Fruit fly (Drosophila melanogaster) whole organism, embryonic: ENCODE measurements around the gene lbe.

Experiments used
- Adf1 ChIP-seq: fragments of 200-800 bp; sonication (Bioruptor generic); IDR thresholded peaks from 2 replicates; pipeline ENCODE4 v1.3.6; 2022; ENCODE audit warnings: missing biosample characterization, missing genetic modification characterization
- Awh ChIP-seq: fragments of 200-800 bp; sonication (Bioruptor generic); IDR thresholded peaks from 2 replicates; pipeline ENCODE4, ENCODE4 v1.3.6; 2022; ENCODE audit warnings: missing biosample characterization, missing genetic modification characterization
- Blimp-1 ChIP-seq: fragments of 200-800 bp; sonication (Bioruptor generic); optimal IDR thresholded peaks from 3 replicates; lab custom pipeline; 2018; ENCODE audit warnings: missing biosample characterization, missing genetic modification characterization, mild to moderate bottlenecking, moderate library complexity, missing genetic modification reagents
- CG10431 ChIP-seq: fragments of 200-800 bp; sonication (Bioruptor generic); optimal IDR thresholded peaks from 3 replicates; lab custom pipeline; 2018; ENCODE audit warnings: missing biosample characterization, mild to moderate bottlenecking, missing genetic modification characterization
- CG10462 ChIP-seq: fragments of 200-800 bp; sonication (Bioruptor generic); optimal IDR thresholded peaks from 2 replicates; lab custom pipeline; 2016; ENCODE audit warnings: missing biosample characterization, missing genetic modification characterization
- CG10565 ChIP-seq: fragments of 200-800 bp; sonication (Bioruptor generic); optimal IDR thresholded peaks from 3 replicates; lab custom pipeline; 2016; ENCODE audit warnings: missing biosample characterization, mild to moderate bottlenecking, missing genetic modification characterization
- CG10979 ChIP-seq: fragments of 200-800 bp; sonication (Bioruptor generic); optimal IDR thresholded peaks from 2 replicates; lab custom pipeline; 2018; ENCODE audit warnings: missing biosample characterization, mild to moderate bottlenecking, missing genetic modification characterization, moderate library complexity
- CG13894 ChIP-seq: fragments of 200-800 bp; sonication (Bioruptor generic); optimal IDR thresholded peaks from 3 replicates; lab custom pipeline; 2018; ENCODE audit warnings: missing biosample characterization, mild to moderate bottlenecking, missing genetic modification characterization, moderate library complexity
- CG14050 ChIP-seq: fragments of 200-800 bp; sonication (Bioruptor generic); IDR thresholded peaks from 3 replicates; pipeline ENCODE4 v1.3.6; 2022; ENCODE audit warnings: missing biosample characterization, missing genetic modification characterization
- CG15073 ChIP-seq: fragments of 200-800 bp; sonication (Bioruptor generic); optimal IDR thresholded peaks from 2 replicates; lab custom pipeline; 2016; ENCODE audit warnings: missing biosample characterization, missing genetic modification characterization
- CG17912 ChIP-seq: fragments of 200-800 bp; sonication (Bioruptor generic); optimal IDR thresholded peaks from 2 replicates; lab custom pipeline; 2018; ENCODE audit warnings: missing biosample characterization, mild to moderate bottlenecking, missing genetic modification characterization
- CG1792 ChIP-seq: fragments of 200-800 bp; sonication (Bioruptor generic); optimal IDR thresholded peaks from 2 replicates; lab custom pipeline; 2016; ENCODE audit warnings: missing biosample characterization, missing genetic modification characterization
- CG6813 ChIP-seq: fragments of 200-800 bp; sonication (Bioruptor generic); optimal IDR thresholded peaks from 2 replicates; lab custom pipeline; 2017; ENCODE audit warnings: missing biosample characterization, missing genetic modification characterization, mild to moderate bottlenecking, moderate library complexity, missing genetic modification reagents
- CG7357 ChIP-seq: fragments of 200-800 bp; sonication (Bioruptor generic); IDR thresholded peaks from 3 replicates; pipeline ENCODE4 v1.3.6; 2022; ENCODE audit warnings: missing biosample characterization, missing genetic modification characterization
- CG7963 ChIP-seq: fragments of 200-800 bp; sonication (Bioruptor generic); IDR thresholded peaks from 3 replicates; pipeline ENCODE4 v1.3.6; 2022; ENCODE audit warnings: missing biosample characterization, missing genetic modification characterization; ENCODE audit not compliant: partially characterized antibody
- CG9437 ChIP-seq: fragments of 200-800 bp; sonication (Bioruptor generic); optimal IDR thresholded peaks from 2 replicates; lab custom pipeline; 2018; ENCODE audit warnings: missing biosample characterization, mild to moderate bottlenecking, missing genetic modification characterization
- CkIIα-i1 ChIP-seq: fragments of 200-800 bp; sonication (Bioruptor generic); IDR thresholded peaks from 2 replicates; pipeline ENCODE4 v1.3.6; 2022; ENCODE audit warnings: missing biosample characterization, missing genetic modification characterization
- Deaf1 ChIP-seq: fragments of 200-800 bp; optimal IDR thresholded peaks from 3 replicates; lab custom pipeline; 2019; ENCODE audit warnings: missing biosample characterization, mild to moderate bottlenecking, missing genetic modification characterization, moderate library complexity
- Ets65A ChIP-seq: fragments of 200-800 bp; sonication (Bioruptor generic); peaks from one replicate; lab custom pipeline; 2016; ENCODE audit warnings: missing biosample characterization, missing genetic modification characterization
- Hsf ChIP-seq: fragments of 200-800 bp; sonication (Bioruptor generic); optimal IDR thresholded peaks from 3 replicates; lab custom pipeline; 2016; ENCODE audit warnings: missing biosample characterization, missing genetic modification characterization
- MTF-1 ChIP-seq: fragments of 200-800 bp; sonication (Bioruptor generic); optimal IDR thresholded peaks from 2 replicates; lab custom pipeline; 2018; ENCODE audit warnings: missing biosample characterization, mild to moderate bottlenecking, missing genetic modification characterization, borderline replicate concordance
- Mad ChIP-seq: fragments of 200-800 bp; sonication (Bioruptor generic); optimal IDR thresholded peaks from 2 replicates; lab custom pipeline; 2016; ENCODE audit warnings: missing biosample characterization, missing genetic modification characterization
- Med ChIP-seq: fragments of 200-800 bp; sonication (Bioruptor generic); peaks from one replicate; lab custom pipeline; 2016; ENCODE audit warnings: missing biosample characterization, missing genetic modification characterization, mild to moderate bottlenecking, inconsistent platforms, moderate library complexity
- NFAT ChIP-seq: fragments of 200-800 bp; sonication (Bioruptor generic); IDR thresholded peaks from 2 replicates; pipeline ENCODE4 v1.3.6; 2022; ENCODE audit warnings: missing biosample characterization, missing genetic modification characterization
- Neu2 ChIP-seq: fragments of 200-800 bp; sonication (Bioruptor generic); optimal IDR thresholded peaks from 3 replicates; lab custom pipeline; 2016; ENCODE audit warnings: missing biosample characterization, missing genetic modification characterization, borderline replicate concordance
- Nf-YB ChIP-seq: fragments of 200-800 bp; sonication (Bioruptor generic); optimal IDR thresholded peaks from 3 replicates; lab custom pipeline; 2019; ENCODE audit warnings: missing biosample characterization, mild to moderate bottlenecking, missing genetic modification characterization, moderate library complexity
- Oaz ChIP-seq: fragments of 200-800 bp; sonication (Bioruptor generic); IDR thresholded peaks from 2 replicates; pipeline ENCODE4 v1.3.6; 2022; ENCODE audit warnings: missing biosample characterization, missing genetic modification characterization
- Side ChIP-seq: fragments of 200-800 bp; sonication (Bioruptor generic); optimal IDR thresholded peaks from 2 replicates; lab custom pipeline; 2016; ENCODE audit warnings: missing biosample characterization, missing genetic modification characterization
- abd-A ChIP-seq: fragments of 200-800 bp; sonication (Bioruptor generic); optimal IDR thresholded peaks from 3 replicates; lab custom pipeline; 2019; ENCODE audit warnings: missing biosample characterization, mild to moderate bottlenecking, missing genetic modification characterization, moderate library complexity
- crc ChIP-seq: fragments of 200-800 bp; sonication (Bioruptor generic); optimal IDR thresholded peaks from 2 replicates; lab custom pipeline; 2016; ENCODE audit warnings: missing biosample characterization, missing genetic modification characterization
- crol ChIP-seq: fragments of 200-800 bp; sonication (Bioruptor generic); IDR thresholded peaks from 2 replicates; pipeline ENCODE4 v1.3.6; 2022; ENCODE audit warnings: missing biosample characterization, missing genetic modification characterization
- dati ChIP-seq: fragments of 200-800 bp; sonication (Bioruptor generic); IDR thresholded peaks from 2 replicates; pipeline ENCODE4 v1.3.6; 2022; ENCODE audit warnings: missing biosample characterization, missing genetic modification characterization
- dimm ChIP-seq: fragments of 200-800 bp; sonication (Bioruptor generic); IDR thresholded peaks from 2 replicates; pipeline ENCODE4 v1.3.6; 2022; ENCODE audit warnings: missing biosample characterization, missing genetic modification characterization
- dmrt11E ChIP-seq: fragments of 200-800 bp; sonication (Bioruptor generic); optimal IDR thresholded peaks from 3 replicates; lab custom pipeline; 2018; ENCODE audit warnings: missing biosample characterization, mild to moderate bottlenecking, missing genetic modification characterization, moderate library complexity
- fru ChIP-seq: fragments of >200 bp; optimal IDR thresholded peaks from 2 replicates; lab custom pipeline; 2017
- grn ChIP-seq: fragments of 200-800 bp; sonication (Bioruptor generic); optimal IDR thresholded peaks from 3 replicates; lab custom pipeline; 2017; ENCODE audit warnings: missing biosample characterization, missing genetic modification characterization
- h ChIP-seq: fragments of >200 bp; optimal IDR thresholded peaks from 2 replicates; lab custom pipeline; 2017
- ham ChIP-seq: fragments of 200-800 bp; sonication (Bioruptor generic); IDR thresholded peaks from 2 replicates; pipeline ENCODE4 v1.3.6; 2022; ENCODE audit warnings: missing biosample characterization, missing genetic modification characterization
- insv ChIP-seq, 2 experiments: fragments of 200-800 bp; sonication (Bioruptor generic); optimal IDR thresholded peaks; 3 replicates each; lab custom pipeline; 2016 to 2018; ENCODE audit warnings: missing biosample characterization in 2 of 2, missing genetic modification characterization in 2 of 2
- oc ChIP-seq: fragments of 200-800 bp; sonication (Bioruptor generic); optimal IDR thresholded peaks from 2 replicates; lab custom pipeline; 2018; ENCODE audit warnings: missing biosample characterization, mild to moderate bottlenecking, missing genetic modification characterization, moderate library complexity
- p53 ChIP-seq: fragments of 200-800 bp; sonication (Bioruptor generic); optimal IDR thresholded peaks from 2 replicates; lab custom pipeline; 2016; ENCODE audit warnings: missing biosample characterization, missing genetic modification characterization
- pan ChIP-seq, 4 experiments: fragments of >200 bp in 3 of 4; fragments of 200-800 bp in 1 of 4; sonication (Bioruptor generic) in 1 of 4; optimal IDR thresholded peaks in 3 of 4; IDR thresholded peaks in 1 of 4; 2 replicates each; pipeline versions ENCODE4 v1.3.6 to Lab custom; 2017 to 2022; ENCODE audit warnings: missing biosample characterization in 2 of 4, missing genetic modification characterization in 2 of 4, mixed read lengths in 1 of 4
- sc ChIP-seq, 3 experiments: fragments of >200 bp in 2 of 3; fragments of 200-800 bp in 1 of 3; sonication (Bioruptor generic) in 1 of 3; optimal IDR thresholded peaks; 2 replicates in 2 of 3; 3 replicates in 1 of 3; lab custom pipeline; 2017; ENCODE audit warnings: mild to moderate bottlenecking in 1 of 3, missing biosample characterization in 1 of 3, missing genetic modification characterization in 1 of 3, missing genetic modification reagents in 1 of 3
- seq ChIP-seq: fragments of 200-800 bp; sonication (Bioruptor generic); IDR thresholded peaks from 2 replicates; pipeline ENCODE4 v1.3.6; 2022; ENCODE audit warnings: missing biosample characterization, missing genetic modification characterization
- unc-4 ChIP-seq: fragments of 200-800 bp; sonication (Bioruptor generic); IDR thresholded peaks from 2 replicates; pipeline ENCODE4 v1.3.6; 2022; ENCODE audit warnings: missing biosample characterization, missing genetic modification characterization; ENCODE audit not compliant: partially characterized antibody
- yki ChIP-seq: fragments of >200 bp; optimal IDR thresholded peaks from 3 replicates; lab custom pipeline; 2018
- zen2 ChIP-seq: fragments of 200-800 bp; sonication (Bioruptor generic); IDR thresholded peaks from 3 replicates; pipeline ENCODE4 v1.3.6; 2022; ENCODE audit warnings: missing biosample characterization, missing genetic modification characterization; ENCODE audit not compliant: partially characterized antibody

The lbe gene

dm6 chr3R:21419258-21419657, 27.1 kb downstream of the lbe start:
- TF ChIP-seq dmrt11E (tag; lab: Kevin White, UChicago) (no peak), grn (GFP tag; lab: Kevin White, UChicago) (peak; percentile 95), insv (GFP tag; optimal IDR thresholded peaks at IDR 0.05; lab: Kevin White, UChicago) (peak in 1 of 2 experiments; percentile 45), CG10565 (GFP tag; lab: Kevin White, UChicago) (no peak)

dm6 chr3R:21416888-21417287, 29.4 kb downstream of the lbe start:
- TF ChIP-seq CG6813 (no peak), Ets65A (peak; percentile 15), MTF-1 (GFP tag; lab: Kevin White, UChicago) (no peak), dati (GFP tag; lab: Robert Waterston, UW) (0 out of 2 replicates have a peak, but pooled peaks have one; percentile 27), p53 (GFP tag; lab: Kevin White, UChicago) (no peak), CG9437 (peak; percentile 62), crol (GFP tag; lab: Robert Waterston, UW) (0 out of 2 replicates have a peak, but pooled peaks have one; percentile 23), fru (lab: Kevin White, UChicago) (no peak), Blimp-1 (GFP tag; lab: Kevin White, UChicago) (peak; percentile 32), Med (GFP tag; lab: Kevin White, UChicago) (peak; percentile 45), pan (optimal IDR thresholded peaks at IDR 0.05; lab: Kevin White, UChicago) (no peak), pan (GFP tag; optimal IDR thresholded peaks at IDR 0.05 in 1 of 2, IDR thresholded peaks at IDR 0.05 in 1 of 2) (peak in 1 of 2 experiments; percentile 55), Deaf1 (tag; lab: Kevin White, UChicago) (peak; percentile 28), oc (tag; lab: Kevin White, UChicago) (peak; percentile 60)

- no peak for TF ChIP-seq dimm (GFP tag; lab: Robert Waterston, UW)
- TF ChIP-seq Neu2 (GFP tag; lab: Kevin White, UChicago): no peak
- no peak for TF ChIP-seq CG17912 (GFP tag; lab: Kevin White, UChicago)
- TF ChIP-seq CG15073: no peak
- no peak for TF ChIP-seq yki (lab: Kevin White, UChicago)
- TF ChIP-seq CG13894 (tag; lab: Kevin White, UChicago): peak; percentile 68
- TF ChIP-seq Nf-YB (GFP tag; lab: Kevin White, UChicago): peak; percentile 56
- no peak for TF ChIP-seq unc-4
- no peak for TF ChIP-seq Side (GFP tag; lab: Kevin White, UChicago)
- no peak for TF ChIP-seq CG10462 (GFP tag; lab: Kevin White, UChicago)
- no peak for TF ChIP-seq CG1792 (GFP tag; lab: Kevin White, UChicago)
- no peak for TF ChIP-seq Mad (GFP tag; lab: Kevin White, UChicago)
- no peak for TF ChIP-seq CG10979
- TF ChIP-seq crc (GFP tag; lab: Kevin White, UChicago): no peak
- TF ChIP-seq grn (GFP tag; lab: Kevin White, UChicago): peak; percentile 61
- TF ChIP-seq Hsf (GFP tag; lab: Kevin White, UChicago): no peak
- no peak for TF ChIP-seq NFAT (GFP tag; lab: Robert Waterston, UW)
- TF ChIP-seq Oaz: no peak
- no peak for TF ChIP-seq CG14050 (GFP tag; lab: Robert Waterston, UW)
- TF ChIP-seq sc (optimal IDR thresholded peaks at IDR 0.05; lab: Kevin White, UChicago): no peak
- no peak for TF ChIP-seq sc (GFP tag; optimal IDR thresholded peaks at IDR 0.05; lab: Kevin White, UChicago)
- TF ChIP-seq Adf1: no peak
- TF ChIP-seq Awh (GFP tag; lab: Robert Waterston, UW): peak; percentile 82; the same call in 1 of the 2 replicates
- no peak for TF ChIP-seq dmrt11E (tag; lab: Kevin White, UChicago)
- TF ChIP-seq zen2: no peak
- no peak for TF ChIP-seq ham (GFP tag; lab: Robert Waterston, UW)
- TF ChIP-seq seq: no peak
- no peak for TF ChIP-seq CG10431 (GFP tag; lab: Kevin White, UChicago)
- TF ChIP-seq CG7357 (GFP tag; lab: Robert Waterston, UW): no peak
- no peak for TF ChIP-seq CG7963 (GFP tag; lab: Robert Waterston, UW)
- TF ChIP-seq abd-A (tag; lab: Kevin White, UChicago): peak; percentile 87
- TF ChIP-seq CkIIα-i1 (GFP tag; lab: Robert Waterston, UW): no peak
- TF ChIP-seq h (lab: Kevin White, UChicago): no peak
These were observed 31.2 kb downstream of the lbe start for dm6 chr3R:21415016-21415638.
